Fruit fly (Drosophila melanogaster): ENCODE results near the gene CG14662.

CG14662 gene

dm6 chr3R:4979143-4979728 lies 4.8 kb downstream of the CG14662 start (continued):
- TF ChIP-seq caup (GFP tag; optimal IDR thresholded peaks at IDR 0.05; ENCODE audit: severe bottlenecking) (no peak), nom (GFP tag; optimal IDR thresholded peaks at IDR 0.05) (no peak), Kr (GFP tag; optimal IDR thresholded peaks at IDR 0.05) (no peak), Hey (tag; optimal IDR thresholded peaks at IDR 0.05) (no peak), Ravus (GFP tag; IDR thresholded peaks at IDR 0.05) (no peak), CG12219 (GFP tag; optimal IDR thresholded peaks at IDR 0.05) (no peak), CG10431 (GFP tag; optimal IDR thresholded peaks at IDR 0.05) (no peak), luna (GFP tag; optimal IDR thresholded peaks at IDR 0.05) (no peak), CG11247 (GFP tag; IDR thresholded peaks at IDR 0.05) (no peak), twi (tag; optimal IDR thresholded peaks at IDR 0.05) (peak; percentile 81), HLHmδ (GFP tag; optimal IDR thresholded peaks at IDR 0.05) (no peak), CG14965 (GFP tag; optimal IDR thresholded peaks at IDR 0.05; ENCODE audit: borderline replicate concordance) (no peak), Xrp1 (GFP tag; IDR thresholded peaks at IDR 0.05) (0 out of 2 replicates have a peak, but pooled peaks have one; percentile 28), aop (GFP tag; IDR thresholded peaks at IDR 0.05) (no peak), CG13775 (GFP tag; optimal IDR thresholded peaks at IDR 0.05) (peak; percentile 11), CG10979 (tag; optimal IDR thresholded peaks at IDR 0.05) (peak; percentile 32), crp (GFP tag; optimal IDR thresholded peaks at IDR 0.05) (no peak), CG6813 (GFP tag; optimal IDR thresholded peaks at IDR 0.05) (no peak), mirr (GFP tag; optimal IDR thresholded peaks at IDR 0.05) (no peak), CG15601 (tag; optimal IDR thresholded peaks at IDR 0.05) (no peak), CG3281 (GFP tag; optimal IDR thresholded peaks at IDR 0.05) (no peak), insv (GFP tag; optimal IDR thresholded peaks at IDR 0.05) (no peak), wdn (GFP tag; IDR thresholded peaks at IDR 0.05) (no peak), org-1 (GFP tag; optimal IDR thresholded peaks at IDR 0.05) (peak; percentile 17), CG18619 (GFP tag; optimal IDR thresholded peaks at IDR 0.05) (no peak), Aef1 (GFP tag; IDR thresholded peaks at IDR 0.05) (no peak), fu2 (GFP tag; optimal IDR thresholded peaks at IDR 0.05) (no peak), CkIIα-i1 (GFP tag; IDR thresholded peaks at IDR 0.05) (no peak), NFAT (GFP tag; IDR thresholded peaks at IDR 0.05) (no peak), Drgx (GFP tag; IDR thresholded peaks at IDR 0.05) (no peak), salm (tag; optimal IDR thresholded peaks at IDR 0.05) (no peak), ase (GFP tag; IDR thresholded peaks at IDR 0.05) (no peak), MESR4 (GFP tag; optimal IDR thresholded peaks at IDR 0.05) (no peak), esg (GFP tag; conservative IDR thresholded peaks at IDR 0.05) (no peak), hth (optimal IDR thresholded peaks at IDR 0.05) (no peak), fd96Cb (tag; optimal IDR thresholded peaks at IDR 0.05) (no peak), wek (GFP tag; optimal IDR thresholded peaks at IDR 0.05) (no peak), dmrt11E (tag; optimal IDR thresholded peaks at IDR 0.05) (peak; percentile 40)

dm6 chr3R:4978256-4979021 lies 5.6 kb downstream of the CG14662 start:
- TF ChIP-seq oc (tag; optimal IDR thresholded peaks at IDR 0.05) (peak; percentile 76), twi (tag; optimal IDR thresholded peaks at IDR 0.05) (peak; percentile 51), kni (GFP tag; optimal IDR thresholded peaks at IDR 0.05) (peak; percentile 28), D (optimal IDR thresholded peaks at IDR 0.05) (no peak), D (GFP tag; optimal IDR thresholded peaks at IDR 0.05) (peak; percentile 14), CG18262 (tag; optimal IDR thresholded peaks at IDR 0.05) (no peak), TFAM (GFP tag; optimal IDR thresholded peaks at IDR 0.05) (no peak), z (GFP tag; IDR thresholded peaks at IDR 0.05) (0 out of 3 replicates have a peak, but pooled peaks have one; percentile 36), D19A (tag; optimal IDR thresholded peaks at IDR 0.05) (peak; percentile 81), sens (GFP tag) (peak; percentile 71), nerfin-1 (tag; optimal IDR thresholded peaks at IDR 0.05) (peak; percentile 39), Med (GFP tag) (peak; percentile 65), gsb-n (tag; optimal IDR thresholded peaks at IDR 0.05) (peak; percentile 36), wek (GFP tag; optimal IDR thresholded peaks at IDR 0.05) (peak; percentile 57), disco-r (GFP tag; optimal IDR thresholded peaks at IDR 0.05) (no peak)
